Fruit fly (Drosophila melanogaster): Measurements from ENCODE around the gene CG43095.

Gene CG43095

dm6 chr3R:22781412-22781811 is 9.8 kb upstream of the CG43095 start (continued):
- TF ChIP-seq lz (GFP tag; optimal IDR thresholded peaks at IDR 0.05) = no peak
- TF ChIP-seq CG6276 (GFP tag; optimal IDR thresholded peaks at IDR 0.05) = peak; percentile 54
- TF ChIP-seq CG6808 (GFP tag; optimal IDR thresholded peaks at IDR 0.05) = no peak
- TF ChIP-seq net (GFP tag; optimal IDR thresholded peaks at IDR 0.05) = peak; percentile 51
- peak; percentile 42 for TF ChIP-seq topi (GFP tag; optimal IDR thresholded peaks at IDR 0.05)
- no peak for TF ChIP-seq Hr38 (GFP tag; optimal IDR thresholded peaks at IDR 0.05)
- peak; percentile 7 for TF ChIP-seq CG6792 (GFP tag; optimal IDR thresholded peaks at IDR 0.05)
- TF ChIP-seq svp (GFP tag) = peak; percentile 87
- peak; percentile 86 for TF ChIP-seq CG6163 (GFP tag; IDR thresholded peaks at IDR 0.05)
- TF ChIP-seq CG32006 (GFP tag; optimal IDR thresholded peaks at IDR 0.05) = peak; percentile 7
- TF ChIP-seq CG8119 (GFP tag; IDR thresholded peaks at IDR 0.05) = peak; percentile 73
- no peak for TF ChIP-seq Ets21C (GFP tag; optimal IDR thresholded peaks at IDR 0.05)
- TF ChIP-seq Sox102F (GFP tag; optimal IDR thresholded peaks at IDR 0.05) = peak; percentile 74
- TF ChIP-seq CG6854 (GFP tag; optimal IDR thresholded peaks at IDR 0.05) = peak; percentile 58
- peak; percentile 87 for TF ChIP-seq Eip93F (GFP tag; optimal IDR thresholded peaks at IDR 0.05)
- peak; percentile 59; the same call in 1 of the 2 replicates for TF ChIP-seq CG11294 (GFP tag; IDR thresholded peaks at IDR 0.05)
- no peak for TF ChIP-seq CG3032 (tag; optimal IDR thresholded peaks at IDR 0.05)

- TF ChIP-seq CG6163 (GFP tag; IDR thresholded peaks at IDR 0.05) (no peak), svp (GFP tag) (peak; percentile 58), Ets96B (tag; optimal IDR thresholded peaks at IDR 0.05) (no peak), CG8632 (GFP tag; optimal IDR thresholded peaks at IDR 0.05) (no peak), CG34406 (GFP tag; optimal IDR thresholded peaks at IDR 0.05) (no peak), CG8119 (GFP tag; IDR thresholded peaks at IDR 0.05) (no peak), CG4318 (GFP tag; optimal IDR thresholded peaks at IDR 0.05) (no peak)
Measured at dm6 chr3R:22780135-22780534, 8.6 kb upstream of the CG43095 start.

dm6 chr3R:22776457-22776856 is 4.9 kb upstream of the CG43095 start:
- no peak for TF ChIP-seq ss (GFP tag; optimal IDR thresholded peaks at IDR 0.05)
- no peak for TF ChIP-seq CG11762 (GFP tag; optimal IDR thresholded peaks at IDR 0.05; ENCODE audit: insufficient read depth)
- no peak for TF ChIP-seq acj6 (GFP tag; optimal IDR thresholded peaks at IDR 0.05)
- TF ChIP-seq CG34406 (GFP tag; optimal IDR thresholded peaks at IDR 0.05) = no peak
- TF ChIP-seq CG11902 (GFP tag; optimal IDR thresholded peaks at IDR 0.05) = no peak
- TF ChIP-seq fkh (GFP tag; optimal IDR thresholded peaks at IDR 0.05) = no peak
- no peak for TF ChIP-seq OdsH (GFP tag; optimal IDR thresholded peaks at IDR 0.05)
- TF ChIP-seq CG6163 (GFP tag; IDR thresholded peaks at IDR 0.05) = no peak
- TF ChIP-seq spab (GFP tag; optimal IDR thresholded peaks at IDR 0.05) = no peak
- TF ChIP-seq Hr4 (GFP tag; optimal IDR thresholded peaks at IDR 0.05) = no peak
- TF ChIP-seq dsx (GFP tag; optimal IDR thresholded peaks at IDR 0.05; ENCODE audit: poor library complexity, severe bottlenecking) = no peak
- TF ChIP-seq fd59A (GFP tag; optimal IDR thresholded peaks at IDR 0.05) = no peak
- TF ChIP-seq CG8119 (GFP tag; IDR thresholded peaks at IDR 0.05) = no peak
- no peak for TF ChIP-seq lz (GFP tag; optimal IDR thresholded peaks at IDR 0.05)
- no peak for TF ChIP-seq pdm3 (GFP tag; optimal IDR thresholded peaks at IDR 0.05)
- TF ChIP-seq CG3032 (tag; optimal IDR thresholded peaks at IDR 0.05) = no peak
- no peak for TF ChIP-seq CG10669 (GFP tag; optimal IDR thresholded peaks at IDR 0.05)
- no peak for TF ChIP-seq dac (GFP tag; optimal IDR thresholded peaks at IDR 0.05)

dm6 chr3R:22770887-22771286 is 683 bp downstream of the CG43095 start, which contains the start of gene CG43094:
Gene CG43094, minus strand, starts transcription at chr3R:22770987.
- TF ChIP-seq dsx (GFP tag; optimal IDR thresholded peaks at IDR 0.05; ENCODE audit: poor library complexity, severe bottlenecking) (no peak), CG11902 (GFP tag; optimal IDR thresholded peaks at IDR 0.05) (no peak), CG6808 (GFP tag; optimal IDR thresholded peaks at IDR 0.05) (no peak), Sox15 (GFP tag; optimal IDR thresholded peaks at IDR 0.05) (no peak), acj6 (GFP tag; optimal IDR thresholded peaks at IDR 0.05) (no peak), Hr4 (GFP tag; optimal IDR thresholded peaks at IDR 0.05) (no peak), CG8319 (GFP tag; optimal IDR thresholded peaks at IDR 0.05) (no peak), eg (GFP tag; IDR thresholded peaks at IDR 0.05) (no peak), Smox (GFP tag; optimal IDR thresholded peaks at IDR 0.05) (no peak), svp (GFP tag) (no peak), CG4318 (GFP tag; optimal IDR thresholded peaks at IDR 0.05) (no peak), net (GFP tag; optimal IDR thresholded peaks at IDR 0.05) (no peak), CG11762 (GFP tag; optimal IDR thresholded peaks at IDR 0.05; ENCODE audit: insufficient read depth) (no peak), salr (GFP tag; optimal IDR thresholded peaks at IDR 0.05) (no peak), CG1621 (tag; optimal IDR thresholded peaks at IDR 0.05) (no peak), CG7368 (GFP tag; optimal IDR thresholded peaks at IDR 0.05) (no peak), CG8119 (GFP tag; IDR thresholded peaks at IDR 0.05) (no peak), Eip78C (GFP tag) (no peak), CG6163 (GFP tag; IDR thresholded peaks at IDR 0.05) (no peak), CG6276 (GFP tag; optimal IDR thresholded peaks at IDR 0.05) (no peak)

Measured in whole organism, prepupa.